Worm (Caenorhabditis elegans) whole organism, midembryonic: ENCODE data around the gene nlp-17.

Experiments
- flt-1 ChIP-seq: fragments of 200-800 bp; sonication (Bioruptor generic); IDR thresholded peaks from 2 replicates; pipeline ENCODE4 v1.3.6; 2022; ENCODE audit warnings: missing genetic modification characterization, missing compliant biosample characterization
- med-1 ChIP-seq: sonication (generic microtip); optimal IDR thresholded peaks from 2 replicates; lab custom pipeline; 2017; ENCODE audit warnings: missing genetic modification characterization, mild to moderate bottlenecking, missing compliant biosample characterization, antibody characterized with exemption, missing genetic modification reagents; ENCODE audit not compliant: insufficient read depth
- ref-1 ChIP-seq: fragments of 200-800 bp; sonication (Bioruptor generic); conservative IDR thresholded peaks from 2 replicates; pipeline ENCODE4 v1.3.6; 2022; ENCODE audit warnings: missing genetic modification reagents, missing genetic modification characterization, missing compliant biosample characterization
- tab-1 ChIP-seq: fragments of 200-800 bp; sonication (Bioruptor generic); IDR thresholded peaks from 2 replicates; pipeline ENCODE4 v1.3.6; 2022; ENCODE audit warnings: missing genetic modification characterization, missing compliant biosample characterization
- ztf-23 ChIP-seq: fragments of 200-800 bp; sonication (Bioruptor generic); IDR thresholded peaks from 2 replicates; pipeline ENCODE4 v1.3.6; 2022; ENCODE audit warnings: missing genetic modification reagents, missing genetic modification characterization, missing compliant biosample characterization
- ztf-29 ChIP-seq: fragments of 200-800 bp; sonication (Bioruptor generic); IDR thresholded peaks from 2 replicates; pipeline ENCODE4 v1.3.6; 2022; ENCODE audit warnings: missing genetic modification reagents, missing genetic modification characterization, missing compliant biosample characterization

ce11 chrIV:13472011-13472410 is 33.6 kb downstream of the nlp-17 start, which contains the start of the genes ttbk-8.1 and Y38H8A.4:
- TF ChIP-seq ztf-23 (GFP tag; lab: Robert Waterston, UW) (no peak), med-1 (GFP tag; lab: Kevin White, UChicago) (no peak), ztf-29 (no peak), flt-1 (GFP tag; lab: Robert Waterston, UW) (no peak), tab-1 (no peak), ref-1 (GFP tag; lab: Robert Waterston, UW) (no peak)
